Worm (Caenorhabditis elegans) whole organism, young adult: ENCODE data around the gene tbg-1.
A peak's percentile ranks its signal among the peaks of the same experiment; 100 is the strongest.

Experiments used
- B0336.3 ChIP-seq: fragments of 200-800 bp; sonication (Bioruptor generic); IDR thresholded peaks from 2 replicates; pipeline ENCODE4 v1.3.6; 2022; ENCODE audit warnings: missing genetic modification characterization, missing compliant biosample characterization
- C06A6.2 ChIP-seq: fragments of 200-800 bp; sonication (Bioruptor generic); conservative IDR thresholded peaks from 2 replicates; pipeline ENCODE4 v1.3.6; 2022; ENCODE audit warnings: missing genetic modification characterization, missing compliant biosample characterization
- D2030.7 ChIP-seq: fragments of 200-800 bp; sonication (Bioruptor generic); IDR thresholded peaks from 2 replicates; pipeline ENCODE4 v1.3.6; 2022; ENCODE audit warnings: missing genetic modification reagents, missing genetic modification characterization, missing compliant biosample characterization
- F22D6.2 ChIP-seq: sonication (generic microtip); optimal IDR thresholded peaks from 2 replicates; lab custom pipeline; 2016; ENCODE audit warnings: mild to moderate bottlenecking, missing genetic modification characterization, missing compliant biosample characterization
- F23B12.7 ChIP-seq: sonication (generic microtip); optimal IDR thresholded peaks from 2 replicates; lab custom pipeline; 2017; ENCODE audit warnings: missing genetic modification characterization, mild to moderate bottlenecking, missing compliant biosample characterization, antibody characterized with exemption, moderate library complexity; ENCODE audit not compliant: insufficient read depth
- F33H1.4 ChIP-seq: fragments of 200-800 bp; sonication (Bioruptor generic); IDR thresholded peaks from 2 replicates; pipeline ENCODE4 v1.3.6; 2022; ENCODE audit warnings: missing genetic modification reagents, missing genetic modification characterization, missing compliant biosample characterization
- F37B4.10 ChIP-seq: fragments of 200-800 bp; sonication (Bioruptor generic); IDR thresholded peaks from 2 replicates; pipeline ENCODE4 v1.3.6; 2022; ENCODE audit warnings: missing genetic modification characterization, missing compliant biosample characterization
- F49E8.2 ChIP-seq: sonication (generic microtip); optimal IDR thresholded peaks from 3 replicates; lab custom pipeline; 2017; ENCODE audit warnings: missing genetic modification characterization, mild to moderate bottlenecking, missing compliant biosample characterization, antibody characterized with exemption, moderate library complexity; ENCODE audit not compliant: insufficient read depth
- F57A8.1 ChIP-seq: fragments of 200-800 bp; sonication (Bioruptor generic); optimal IDR thresholded peaks from 2 replicates; lab custom pipeline; 2018; ENCODE audit warnings: mild to moderate bottlenecking, missing genetic modification characterization, moderate library complexity, missing compliant biosample characterization
- T07F8.4 ChIP-seq: sonication (generic microtip); optimal IDR thresholded peaks from 2 replicates; lab custom pipeline; 2016; ENCODE audit warnings: mild to moderate bottlenecking, missing genetic modification characterization, moderate library complexity, missing compliant biosample characterization
- Y56A3A.18 ChIP-seq: fragments of 200-800 bp; sonication (Bioruptor generic); IDR thresholded peaks from 2 replicates; pipeline ENCODE4 v1.3.6; 2022; ENCODE audit warnings: missing genetic modification reagents, missing genetic modification characterization, missing compliant biosample characterization
- ama-1 ChIP-seq, 3 experiments: fragments of 150-350 bp in 1 of 3; sonication (generic microtip) in 2 of 3; optimal IDR thresholded peaks; 2 replicates each; lab custom pipeline; 2014 to 2018; ENCODE audit warnings: missing biosample characterization in 2 of 3, missing genetic modification characterization in 2 of 3, missing genetic modification reagents in 2 of 3
- attf-3 ChIP-seq: fragments of 200-800 bp; sonication (Bioruptor generic); conservative IDR thresholded peaks from 2 replicates; pipeline ENCODE4 v1.3.6; 2022; ENCODE audit warnings: missing genetic modification reagents, missing genetic modification characterization, missing compliant biosample characterization
- bed-2 ChIP-seq: fragments of 200-800 bp; sonication (Bioruptor generic); IDR thresholded peaks from 2 replicates; pipeline ENCODE4 v1.3.6; 2022; ENCODE audit warnings: missing genetic modification reagents, missing genetic modification characterization, missing compliant biosample characterization
- cebp-1 ChIP-seq, 2 experiments: fragments of 200-800 bp in 1 of 2; sonication (Bioruptor generic) in 1 of 2; sonication (generic microtip) in 1 of 2; IDR thresholded peaks in 1 of 2; optimal IDR thresholded peaks in 1 of 2; 2 replicates each; pipeline versions ENCODE4 v1.3.6 to Lab custom; 2017 to 2022; ENCODE audit warnings: missing compliant biosample characterization in 2 of 2, missing genetic modification characterization in 2 of 2, mild to moderate bottlenecking in 1 of 2, missing genetic modification reagents in 1 of 2, moderate library complexity in 1 of 2
- cebp-2 ChIP-seq: fragments of 200-800 bp; sonication (Bioruptor generic); IDR thresholded peaks from 2 replicates; pipeline ENCODE4 v1.3.6; 2022; ENCODE audit warnings: missing genetic modification characterization, missing compliant biosample characterization
- ceh-40 ChIP-seq: fragments of 200-800 bp; sonication (Bioruptor generic); IDR thresholded peaks from 2 replicates; pipeline ENCODE4 v1.3.6; 2022; ENCODE audit warnings: missing genetic modification characterization, missing compliant biosample characterization
- dox-1 ChIP-seq: fragments of 200-800 bp; sonication (Bioruptor generic); IDR thresholded peaks from 2 replicates; pipeline ENCODE4 v1.3.6; 2022; ENCODE audit warnings: missing genetic modification reagents, missing genetic modification characterization, missing compliant biosample characterization
- dpl-1 ChIP-seq: fragments of 150-350 bp; optimal IDR thresholded peaks from 2 replicates; lab custom pipeline; 2014; ENCODE audit warnings: missing biosample characterization, missing genetic modification reagents, missing genetic modification characterization
- efl-1 ChIP-seq: fragments of 150-350 bp; optimal IDR thresholded peaks from 2 replicates; lab custom pipeline; 2014; ENCODE audit warnings: missing biosample characterization, missing genetic modification reagents, missing genetic modification characterization
- ekl-4 ChIP-seq: fragments of 200-800 bp; sonication (Bioruptor generic); IDR thresholded peaks from 2 replicates; pipeline ENCODE4 v1.3.6; 2022; ENCODE audit warnings: missing genetic modification reagents, missing genetic modification characterization, missing compliant biosample characterization
- fkh-3 ChIP-seq: sonication (generic microtip); optimal IDR thresholded peaks from 2 replicates; lab custom pipeline; 2016; ENCODE audit warnings: mild to moderate bottlenecking, missing genetic modification characterization, missing compliant biosample characterization
- him-1 ChIP-seq: sonication (generic microtip); optimal IDR thresholded peaks from 2 replicates; lab custom pipeline; 2016; ENCODE audit warnings: missing genotype, missing genetic modification reagents, missing genetic modification characterization, missing compliant biosample characterization
- hlh-26 ChIP-seq: fragments of 200-800 bp; sonication (Bioruptor generic); conservative IDR thresholded peaks from 2 replicates; pipeline ENCODE4 v1.3.6; 2022; ENCODE audit warnings: missing genetic modification reagents, missing genetic modification characterization, missing compliant biosample characterization
- let-526 ChIP-seq: fragments of 200-800 bp; sonication (Bioruptor generic); IDR thresholded peaks from 2 replicates; pipeline ENCODE4 v1.3.6; 2022; ENCODE audit warnings: missing genetic modification reagents, missing genetic modification characterization, missing compliant biosample characterization
- madf-6 ChIP-seq: fragments of 200-800 bp; sonication (Bioruptor generic); IDR thresholded peaks from 2 replicates; pipeline ENCODE4 v1.3.6; 2022; ENCODE audit warnings: missing genetic modification reagents, missing genetic modification characterization, missing compliant biosample characterization
- madf-8 ChIP-seq: fragments of 200-800 bp; sonication (Bioruptor generic); conservative IDR thresholded peaks from 2 replicates; pipeline ENCODE4 v1.3.6; 2022; ENCODE audit warnings: missing genetic modification reagents, missing genetic modification characterization, missing compliant biosample characterization
- mxl-1 ChIP-seq: sonication (generic microtip); optimal IDR thresholded peaks from 2 replicates; lab custom pipeline; 2016; ENCODE audit warnings: missing genetic modification characterization, missing compliant biosample characterization
- nfya-2 ChIP-seq: fragments of 200-800 bp; sonication (Bioruptor generic); IDR thresholded peaks from 2 replicates; pipeline ENCODE4 v1.3.6; 2022; ENCODE audit warnings: missing genetic modification reagents, missing genetic modification characterization, missing compliant biosample characterization
- nfyb-1 ChIP-seq: fragments of 200-800 bp; sonication (Bioruptor generic); IDR thresholded peaks from 2 replicates; pipeline ENCODE4 v1.3.6; 2022; ENCODE audit warnings: missing genetic modification reagents, missing genetic modification characterization, missing compliant biosample characterization
- nhr-179 ChIP-seq: sonication (generic microtip); optimal IDR thresholded peaks from 2 replicates; lab custom pipeline; 2016; ENCODE audit warnings: mild to moderate bottlenecking, missing genetic modification characterization, missing compliant biosample characterization
- nhr-90 ChIP-seq: sonication (generic microtip); optimal IDR thresholded peaks from 2 replicates; lab custom pipeline; 2016; ENCODE audit warnings: missing genotype, mild to moderate bottlenecking, missing genetic modification characterization, missing compliant biosample characterization
- pha-4 ChIP-seq: fragments of 150-350 bp; sonication (generic microtip); optimal IDR thresholded peaks from 2 replicates; lab custom pipeline; 2014; ENCODE audit warnings: missing biosample characterization, missing genetic modification reagents, missing genetic modification characterization
- rcor-1 ChIP-seq: fragments of 200-800 bp; sonication (Bioruptor generic); IDR thresholded peaks from 2 replicates; pipeline ENCODE4 v1.3.6; 2022; ENCODE audit warnings: missing genetic modification reagents, missing genetic modification characterization, missing compliant biosample characterization
- sea-2 ChIP-seq: fragments of 200-800 bp; sonication (Bioruptor generic); IDR thresholded peaks from 2 replicates; pipeline ENCODE4 v1.3.6; 2022; ENCODE audit warnings: missing genetic modification characterization, missing compliant biosample characterization
- tbx-9 ChIP-seq: sonication (generic microtip); optimal IDR thresholded peaks from 2 replicates; lab custom pipeline; 2016; ENCODE audit warnings: borderline replicate concordance, missing genetic modification characterization, inconsistent platforms, missing compliant biosample characterization
- xnd-1 ChIP-seq: sonication (generic microtip); optimal IDR thresholded peaks from 2 replicates; lab custom pipeline; 2016; ENCODE audit warnings: missing genotype, missing genetic modification reagents, missing genetic modification characterization, missing compliant biosample characterization
- ztf-22 ChIP-seq: fragments of 200-800 bp; sonication (Bioruptor generic); optimal IDR thresholded peaks from 2 replicates; lab custom pipeline; 2018; ENCODE audit warnings: mild to moderate bottlenecking, missing genetic modification characterization, moderate library complexity, missing compliant biosample characterization
- ztf-26 ChIP-seq: sonication (generic microtip); optimal IDR thresholded peaks from 2 replicates; lab custom pipeline; 2017; ENCODE audit warnings: missing genetic modification characterization, missing compliant biosample characterization
- ztf-28 ChIP-seq: fragments of 200-800 bp; sonication (Bioruptor generic); IDR thresholded peaks from 2 replicates; pipeline ENCODE4 v1.3.6; 2022; ENCODE audit warnings: missing genetic modification reagents, missing genetic modification characterization, missing compliant biosample characterization

The tbg-1 gene

ce11 chrIII:9612097-9612496 lies 16.9 kb downstream of the tbg-1 start, which contains the start of gene bbs-4:
TSS of gene bbs-4 (minus strand) at chrIII:9612197.
- TF ChIP-seq madf-6 (GFP tag; lab: Robert Waterston, UW) (no peak), nfya-2 (GFP tag; lab: Robert Waterston, UW) (no peak), fkh-3 (tag; lab: Kevin White, UChicago) (no peak), B0336.3 (GFP tag; lab: Robert Waterston, UW) (no peak), T07F8.4 (no peak), him-1 (tag; lab: Kevin White, UChicago) (no peak), nhr-179 (tag; lab: Kevin White, UChicago) (no peak), ztf-28 (GFP tag; lab: Robert Waterston, UW) (no peak), let-526 (GFP tag; lab: Robert Waterston, UW) (no peak), ztf-22 (GFP tag; lab: Kevin White, UChicago) (no peak), ekl-4 (GFP tag; lab: Robert Waterston, UW) (no peak), nfyb-1 (no peak), bed-2 (GFP tag; lab: Robert Waterston, UW) (no peak), madf-8 (GFP tag; lab: Robert Waterston, UW) (no peak), dox-1 (GFP tag; lab: Robert Waterston, UW) (no peak), attf-3 (GFP tag; lab: Robert Waterston, UW) (no peak), Y56A3A.18 (GFP tag; lab: Robert Waterston, UW) (no peak), xnd-1 (tag; lab: Kevin White, UChicago) (no peak), F33H1.4 (no peak)

- no peak for TF ChIP-seq F57A8.1 (GFP tag; lab: Kevin White, UChicago)
- no peak for TF ChIP-seq ama-1 (optimal IDR thresholded peaks at IDR 0.05; lab: Kevin White, UChicago)
- no peak for TF ChIP-seq ama-1 (GFP tag; optimal IDR thresholded peaks at IDR 0.05; lab: Kevin White, UChicago)
- TF ChIP-seq cebp-1 (GFP tag; IDR thresholded peaks at IDR 0.05; lab: Robert Waterston, UW) = no peak
- no peak for TF ChIP-seq cebp-1 (tag; optimal IDR thresholded peaks at IDR 0.05; lab: Kevin White, UChicago)
- TF ChIP-seq hlh-26 (GFP tag; lab: Robert Waterston, UW) = no peak
- TF ChIP-seq ztf-26 = no peak
- no peak for TF ChIP-seq F22D6.2 (tag; lab: Kevin White, UChicago)
- no peak for TF ChIP-seq rcor-1 (GFP tag; lab: Robert Waterston, UW)
- TF ChIP-seq nhr-90 (tag; lab: Kevin White, UChicago) = no peak
- TF ChIP-seq pha-4 (tag; lab: Kevin White, UChicago) = no peak
- no peak for TF ChIP-seq ceh-40 (GFP tag; lab: Robert Waterston, UW)
- TF ChIP-seq C06A6.2 (GFP tag; lab: Robert Waterston, UW) = no peak
- no peak for TF ChIP-seq Y56A3A.18 (GFP tag; lab: Robert Waterston, UW)
- TF ChIP-seq mxl-1 (tag; lab: Kevin White, UChicago) = no peak
- no peak for TF ChIP-seq fkh-3 (tag; lab: Kevin White, UChicago)
- TF ChIP-seq D2030.7 (GFP tag; lab: Robert Waterston, UW) = no peak
Observed at ce11 chrIII:9608650-9609049, 20.3 kb downstream of the tbg-1 start, which contains the start of gene clec-161. TSS of gene clec-161 (minus strand) at chrIII:9608750.

DNA sequence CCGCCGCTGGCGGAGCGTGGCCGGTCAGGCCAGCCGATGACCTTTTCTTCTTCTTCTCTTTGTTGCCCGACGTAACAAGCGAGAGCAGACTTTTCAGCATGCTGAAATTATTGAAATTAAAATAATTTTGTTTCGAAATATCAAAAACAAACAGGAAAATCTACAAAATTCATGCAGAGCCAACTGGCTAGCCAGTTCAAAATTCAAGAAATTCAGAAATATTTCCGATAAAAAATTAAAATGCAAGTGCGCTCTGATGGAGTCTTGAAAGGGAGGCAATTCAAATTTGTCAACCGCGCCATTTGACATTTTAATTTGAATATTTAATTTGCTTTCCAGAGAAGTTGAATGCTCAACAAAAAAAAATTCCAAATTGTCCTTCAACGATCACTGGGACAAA lies 28.3 kb downstream of the tbg-1 start, which contains the start of gene F58A4.2:
Gene F58A4.2, minus strand, starts transcription at position 101 of the 400 bp plus-strand sequence.
- TF ChIP-seq cebp-2 (no peak), fkh-3 (tag; lab: Kevin White, UChicago) (no peak), F23B12.7 (tag; lab: Kevin White, UChicago) (no peak), tbx-9 (tag; lab: Kevin White, UChicago) (no peak), F49E8.2 (tag; lab: Kevin White, UChicago) (no peak), sea-2 (GFP tag; lab: Robert Waterston, UW) (no peak), dpl-1 (no peak), efl-1 (GFP tag; lab: Kevin White, UChicago) (peak; percentile 26), F37B4.10 (GFP tag; lab: Robert Waterston, UW) (no peak)
